Fruit fly (Drosophila melanogaster) whole organism, embryonic: Measurements from ENCODE around the gene CG4230.

Source experiments
- Ada2b ChIP-seq: fragments of 200-800 bp; sonication (Bioruptor generic); IDR thresholded peaks from 2 replicates; pipeline ENCODE4 v1.3.6; 2022; ENCODE audit warnings: missing biosample characterization, missing genetic modification characterization
- CG10274 ChIP-seq: fragments of 200-800 bp; sonication (Bioruptor generic); optimal IDR thresholded peaks from 3 replicates; lab custom pipeline; 2017; ENCODE audit warnings: missing biosample characterization, mild to moderate bottlenecking, missing genetic modification characterization
- CG10654 ChIP-seq: fragments of 200-800 bp; sonication (Bioruptor generic); optimal IDR thresholded peaks from 2 replicates; lab custom pipeline; 2016; ENCODE audit warnings: missing biosample characterization, missing genetic modification characterization
- CG11085 ChIP-seq: fragments of 200-800 bp; sonication (Bioruptor generic); IDR thresholded peaks from 2 replicates; pipeline ENCODE4 v1.3.6; 2022; ENCODE audit warnings: missing biosample characterization, missing genetic modification characterization
- CG12744 ChIP-seq: fragments of 200-800 bp; sonication (Bioruptor generic); optimal IDR thresholded peaks from 2 replicates; lab custom pipeline; 2016; ENCODE audit warnings: missing biosample characterization, missing genetic modification characterization
- CG12769 ChIP-seq: fragments of 200-800 bp; sonication (Bioruptor generic); optimal IDR thresholded peaks from 2 replicates; lab custom pipeline; 2019; ENCODE audit warnings: missing biosample characterization, mild to moderate bottlenecking, missing genetic modification characterization, moderate library complexity
- CG13894 ChIP-seq: fragments of 200-800 bp; sonication (Bioruptor generic); optimal IDR thresholded peaks from 3 replicates; lab custom pipeline; 2018; ENCODE audit warnings: missing biosample characterization, mild to moderate bottlenecking, missing genetic modification characterization, moderate library complexity
- CG15073 ChIP-seq: fragments of 200-800 bp; sonication (Bioruptor generic); optimal IDR thresholded peaks from 2 replicates; lab custom pipeline; 2016; ENCODE audit warnings: missing biosample characterization, missing genetic modification characterization
- CG2202 ChIP-seq: fragments of 200-800 bp; sonication (Bioruptor generic); optimal IDR thresholded peaks from 2 replicates; lab custom pipeline; 2018; ENCODE audit warnings: missing biosample characterization, mild to moderate bottlenecking, missing genetic modification characterization
- CG2889 ChIP-seq: fragments of 200-800 bp; sonication (Bioruptor generic); IDR thresholded peaks from 3 replicates; pipeline ENCODE4 v1.3.6; 2022; ENCODE audit warnings: missing biosample characterization, missing genetic modification characterization
- CG3163 ChIP-seq: fragments of 200-800 bp; sonication (Bioruptor generic); optimal IDR thresholded peaks from 3 replicates; lab custom pipeline; 2016; ENCODE audit warnings: missing biosample characterization, missing genetic modification characterization
- CG3281 ChIP-seq: fragments of 200-800 bp; sonication (Bioruptor generic); optimal IDR thresholded peaks from 3 replicates; lab custom pipeline; 2017; ENCODE audit warnings: missing biosample characterization, mild to moderate bottlenecking, missing genetic modification characterization
- CG33557 ChIP-seq: fragments of 200-800 bp; sonication (Bioruptor generic); optimal IDR thresholded peaks from 2 replicates; lab custom pipeline; 2019; ENCODE audit warnings: missing biosample characterization, mild to moderate bottlenecking, missing genetic modification characterization, moderate library complexity
- CG4730 ChIP-seq: fragments of 200-800 bp; sonication (Bioruptor generic); IDR thresholded peaks from 2 replicates; pipeline ENCODE4 v1.3.6; 2022; ENCODE audit warnings: missing biosample characterization, missing genetic modification characterization
- CG7357 ChIP-seq: fragments of 200-800 bp; sonication (Bioruptor generic); IDR thresholded peaks from 3 replicates; pipeline ENCODE4 v1.3.6; 2022; ENCODE audit warnings: missing biosample characterization, missing genetic modification characterization
- CG7556 ChIP-seq: fragments of 200-800 bp; sonication (Bioruptor generic); optimal IDR thresholded peaks from 2 replicates; lab custom pipeline; 2017; ENCODE audit warnings: missing biosample characterization, mild to moderate bottlenecking, missing genetic modification characterization
- CG7987 ChIP-seq: fragments of 200-800 bp; sonication (Bioruptor generic); optimal IDR thresholded peaks from 2 replicates; lab custom pipeline; 2018; ENCODE audit warnings: missing biosample characterization, mild to moderate bottlenecking, missing genetic modification characterization, moderate library complexity
- CG8089 ChIP-seq: fragments of 200-800 bp; sonication (Bioruptor generic); optimal IDR thresholded peaks from 3 replicates; lab custom pipeline; 2016; ENCODE audit warnings: missing biosample characterization, missing genetic modification characterization
- CHES-1-like ChIP-seq: fragments of 200-800 bp; sonication (Bioruptor generic); optimal IDR thresholded peaks from 2 replicates; lab custom pipeline; 2016; ENCODE audit warnings: missing biosample characterization, missing genetic modification characterization
- Doc2 ChIP-seq: fragments of 200-800 bp; sonication (Bioruptor generic); IDR thresholded peaks from 2 replicates; pipeline ENCODE4 v1.3.6; 2022; ENCODE audit warnings: missing biosample characterization, missing genetic modification characterization
- Doc3 ChIP-seq: fragments of 200-800 bp; sonication (Bioruptor generic); IDR thresholded peaks from 3 replicates; pipeline ENCODE4 v1.3.6; 2022; ENCODE audit warnings: missing biosample characterization, missing genetic modification characterization; ENCODE audit not compliant: partially characterized antibody
- Drgx ChIP-seq: fragments of 200-800 bp; sonication (Bioruptor generic); IDR thresholded peaks from 2 replicates; pipeline ENCODE4 v1.3.6; 2022; ENCODE audit warnings: missing biosample characterization, missing genetic modification characterization
- E2f1 ChIP-seq: fragments of 200-800 bp; sonication (Bioruptor generic); IDR thresholded peaks from 2 replicates; pipeline ENCODE4 v1.3.6; 2022; ENCODE audit warnings: missing biosample characterization, missing genetic modification characterization
- Fer2 ChIP-seq: fragments of 200-800 bp; sonication (Bioruptor generic); optimal IDR thresholded peaks from 2 replicates; lab custom pipeline; 2018; ENCODE audit warnings: missing biosample characterization, mild to moderate bottlenecking, missing genetic modification characterization, moderate library complexity
- Meics ChIP-seq: fragments of 200-800 bp; sonication (Bioruptor generic); optimal IDR thresholded peaks from 2 replicates; lab custom pipeline; 2017; ENCODE audit warnings: missing biosample characterization, mild to moderate bottlenecking, missing genetic modification characterization
- Oaz ChIP-seq: fragments of 200-800 bp; sonication (Bioruptor generic); IDR thresholded peaks from 2 replicates; pipeline ENCODE4 v1.3.6; 2022; ENCODE audit warnings: missing biosample characterization, missing genetic modification characterization
- Stat92E ChIP-seq, 3 experiments: fragments of >200 bp in 2 of 3; fragments of 200-800 bp in 1 of 3; sonication (Bioruptor generic) in 1 of 3; optimal IDR thresholded peaks; 2 replicates each; lab custom pipeline; 2017 to 2019; ENCODE audit warnings: missing biosample characterization in 3 of 3, missing genetic modification characterization in 3 of 3, mild to moderate bottlenecking in 1 of 3, moderate library complexity in 1 of 3
- Taf1 ChIP-seq: fragments of 200-800 bp; sonication (Bioruptor generic); IDR thresholded peaks from 2 replicates; pipeline ENCODE4 v1.3.6; 2022; ENCODE audit warnings: missing biosample characterization, missing genetic modification characterization
- abd-A ChIP-seq: fragments of 200-800 bp; sonication (Bioruptor generic); optimal IDR thresholded peaks from 3 replicates; lab custom pipeline; 2019; ENCODE audit warnings: missing biosample characterization, mild to moderate bottlenecking, missing genetic modification characterization, moderate library complexity
- ase ChIP-seq: fragments of 200-800 bp; sonication (Bioruptor generic); IDR thresholded peaks from 3 replicates; pipeline ENCODE4 v1.3.6; 2022; ENCODE audit warnings: missing biosample characterization, missing genetic modification characterization
- br ChIP-seq: fragments of >200 bp; optimal IDR thresholded peaks from 2 replicates; lab custom pipeline; 2017
- cad ChIP-seq: fragments of >200 bp; optimal IDR thresholded peaks from 2 replicates; lab custom pipeline; 2017; ENCODE audit warnings: missing biosample characterization, missing genetic modification characterization
- chm ChIP-seq: fragments of 200-800 bp; sonication (Bioruptor generic); IDR thresholded peaks from 2 replicates; pipeline ENCODE4 v1.3.6; 2022; ENCODE audit warnings: missing biosample characterization, missing genetic modification characterization
- chn ChIP-seq: fragments of 200-800 bp; sonication (Bioruptor generic); optimal IDR thresholded peaks from 2 replicates; lab custom pipeline; 2016; ENCODE audit warnings: missing biosample characterization, missing genetic modification characterization
- cwo ChIP-seq: fragments of 200-800 bp; sonication (Bioruptor generic); optimal IDR thresholded peaks from 3 replicates; lab custom pipeline; 2017; ENCODE audit warnings: missing biosample characterization, missing genetic modification characterization, mild to moderate bottlenecking, moderate library complexity, missing genetic modification reagents
- emc ChIP-seq: fragments of 200-800 bp; sonication (Bioruptor generic); optimal IDR thresholded peaks from 2 replicates; lab custom pipeline; 2016; ENCODE audit warnings: missing biosample characterization, missing genetic modification characterization
- ems ChIP-seq: fragments of 200-800 bp; sonication (Bioruptor generic); optimal IDR thresholded peaks from 3 replicates; lab custom pipeline; 2016; ENCODE audit warnings: missing biosample characterization, missing genetic modification characterization
- en ChIP-seq: fragments of 200-800 bp; sonication (Bioruptor generic); optimal IDR thresholded peaks from 2 replicates; lab custom pipeline; 2016; ENCODE audit warnings: missing biosample characterization, missing genetic modification characterization
- jigr1 ChIP-seq: fragments of 200-800 bp; sonication (Bioruptor generic); IDR thresholded peaks from 3 replicates; pipeline ENCODE4 v1.3.6; 2022; ENCODE audit warnings: missing biosample characterization, missing genetic modification characterization
- lilli ChIP-seq: fragments of 200-800 bp; sonication (Bioruptor generic); optimal IDR thresholded peaks from 3 replicates; lab custom pipeline; 2016; ENCODE audit warnings: missing biosample characterization, missing genetic modification characterization
- pb ChIP-seq: fragments of 200-800 bp; sonication (Bioruptor generic); optimal IDR thresholded peaks from 3 replicates; lab custom pipeline; 2016; ENCODE audit warnings: missing biosample characterization, missing genetic modification characterization
- row ChIP-seq: fragments of 200-800 bp; sonication (Bioruptor generic); IDR thresholded peaks from 3 replicates; pipeline ENCODE4 v1.3.6; 2022; ENCODE audit warnings: missing biosample characterization, missing genetic modification characterization
- sens-2 ChIP-seq: fragments of 200-800 bp; sonication (Bioruptor generic); IDR thresholded peaks from 2 replicates; pipeline ENCODE4 v1.3.6; 2022; ENCODE audit warnings: missing biosample characterization, missing genetic modification characterization
- slou ChIP-seq: fragments of 200-800 bp; sonication (Bioruptor generic); optimal IDR thresholded peaks from 3 replicates; lab custom pipeline; 2016; ENCODE audit warnings: missing biosample characterization, missing genetic modification characterization
- tgo ChIP-seq: fragments of 200-800 bp; sonication (Bioruptor generic); IDR thresholded peaks from 3 replicates; pipeline ENCODE4 v1.3.6; 2022; ENCODE audit warnings: missing biosample characterization, missing genetic modification characterization
- ttk ChIP-seq: fragments of 200-800 bp; sonication (Bioruptor generic); IDR thresholded peaks from 2 replicates; pipeline ENCODE4 v2.1.2; 2022; ENCODE audit warnings: missing biosample characterization, missing genetic modification characterization
- unc-4 ChIP-seq: fragments of 200-800 bp; sonication (Bioruptor generic); IDR thresholded peaks from 2 replicates; pipeline ENCODE4 v1.3.6; 2022; ENCODE audit warnings: missing biosample characterization, missing genetic modification characterization; ENCODE audit not compliant: partially characterized antibody
- z ChIP-seq: fragments of 200-800 bp; sonication (Bioruptor generic); IDR thresholded peaks from 3 replicates; pipeline ENCODE4 v1.3.6; 2022; ENCODE audit warnings: missing biosample characterization, missing genetic modification characterization
- zen ChIP-seq: fragments of 200-800 bp; sonication (Bioruptor generic); optimal IDR thresholded peaks from 3 replicates; lab custom pipeline; 2018; ENCODE audit warnings: missing biosample characterization, mild to moderate bottlenecking, missing genetic modification characterization, moderate library complexity
- zf30C ChIP-seq: fragments of 200-800 bp; sonication (Bioruptor generic); optimal IDR thresholded peaks from 3 replicates; lab custom pipeline; 2018; ENCODE audit warnings: missing biosample characterization, mild to moderate bottlenecking, missing genetic modification characterization
- zfh1 ChIP-seq: fragments of 200-800 bp; sonication (Bioruptor generic); IDR thresholded peaks from 3 replicates; pipeline ENCODE4 v1.3.6; 2022; ENCODE audit warnings: missing biosample characterization, missing genetic modification characterization

The CG4230 gene

DNA sequence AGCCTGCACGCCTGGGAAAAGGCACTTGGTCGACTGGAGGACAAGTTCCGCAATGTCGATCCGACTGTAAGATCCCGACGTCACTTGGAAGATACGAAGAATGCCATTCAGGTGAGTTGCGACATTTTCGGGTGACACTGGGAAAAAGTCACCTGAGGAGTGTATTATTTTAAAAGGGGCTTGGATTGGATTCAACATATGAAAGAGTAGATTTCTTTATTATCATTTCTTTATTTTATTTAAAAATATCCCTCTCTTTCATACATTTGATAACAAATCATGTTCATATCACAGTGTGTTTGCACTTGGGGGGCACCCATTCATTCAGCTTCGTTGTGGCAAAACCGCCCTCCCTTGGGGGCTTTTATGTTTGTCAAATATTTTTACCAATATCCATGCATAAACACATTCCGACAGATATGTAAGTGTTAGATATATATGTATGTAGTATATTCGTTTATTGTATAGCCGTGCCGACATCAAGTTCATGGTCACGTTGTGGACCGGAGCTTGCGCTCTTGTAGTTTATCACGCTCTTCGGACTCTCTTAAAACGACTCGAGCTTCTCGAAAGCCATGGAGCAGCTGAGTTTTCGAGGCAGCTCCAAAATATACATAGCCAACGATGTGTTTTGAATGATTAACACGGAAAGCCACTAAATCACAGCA lies 51.3 kb downstream of the CG4230 start (continued):
- TF ChIP-seq Oaz (0 out of 2 replicates have a peak, but pooled peaks have one; percentile 25), zf30C (GFP tag; lab: Kevin White, UChicago) (no peak), emc (GFP tag; lab: Kevin White, UChicago) (no peak), Meics (no peak), row (GFP tag; lab: Robert Waterston, UW) (peak; percentile 61), CG7357 (no peak), Ada2b (GFP tag; lab: Robert Waterston, UW) (peak; percentile 54), zfh1 (GFP tag; lab: Robert Waterston, UW) (no peak), lilli (GFP tag; lab: Kevin White, UChicago) (no peak), Stat92E (GFP tag; optimal IDR thresholded peaks at IDR 0.05; lab: Kevin White, UChicago) (no peak), cad (GFP tag; lab: Kevin White, UChicago) (no peak), pb (GFP tag; lab: Kevin White, UChicago) (no peak), slou (GFP tag; lab: Kevin White, UChicago) (no peak), en (GFP tag; lab: Kevin White, UChicago) (no peak), unc-4 (GFP tag; lab: Robert Waterston, UW) (0 out of 2 replicates have a peak, but pooled peaks have one; percentile 17), CG7987 (GFP tag; lab: Kevin White, UChicago) (no peak), ems (no peak), ttk (GFP tag; lab: Robert Waterston, UW) (peak; percentile 14; the same call in 1 of the 2 replicates), CG12769 (no peak), cwo (GFP tag; lab: Kevin White, UChicago) (no peak), CG13894 (tag; lab: Kevin White, UChicago) (peak; percentile 60), zen (tag; lab: Kevin White, UChicago) (no peak), br (lab: Kevin White, UChicago) (no peak), CG10274 (GFP tag; lab: Kevin White, UChicago) (no peak), CG33557 (GFP tag; lab: Kevin White, UChicago) (no peak), CG7556 (GFP tag; lab: Kevin White, UChicago) (no peak), CG2202 (no peak), E2f1 (peak; percentile 29; the same call in 1 of the 2 replicates), chn (GFP tag; lab: Kevin White, UChicago) (no peak), z (no peak), CG3163 (GFP tag; lab: Kevin White, UChicago) (peak; percentile 47), CG8089 (GFP tag; lab: Kevin White, UChicago) (no peak), ase (GFP tag; lab: Robert Waterston, UW) (no peak), Taf1 (GFP tag; lab: Robert Waterston, UW) (no peak), abd-A (tag; lab: Kevin White, UChicago) (peak; percentile 41), Drgx (GFP tag; lab: Robert Waterston, UW) (0 out of 2 replicates have a peak, but pooled peaks have one; percentile 20), chm (GFP tag; lab: Robert Waterston, UW) (no peak), tgo (peak; percentile 52; the same call in 2 of the 3 replicates), CG10654 (no peak), CG3281 (GFP tag; lab: Kevin White, UChicago) (no peak), Doc3 (GFP tag; lab: Robert Waterston, UW) (no peak), Doc2 (GFP tag; lab: Robert Waterston, UW) (no peak), Fer2 (tag; lab: Kevin White, UChicago) (no peak), CG15073 (GFP tag; lab: Kevin White, UChicago) (no peak), CG12744 (GFP tag; lab: Kevin White, UChicago) (no peak), CG4730 (GFP tag; lab: Robert Waterston, UW) (0 out of 2 replicates have a peak, but pooled peaks have one; percentile 10), CG2889 (GFP tag; lab: Robert Waterston, UW) (no peak), sens-2 (GFP tag; lab: Robert Waterston, UW) (no peak), CG11085 (GFP tag; lab: Robert Waterston, UW) (no peak), jigr1 (no peak), CHES-1-like (no peak)
